Fruit fly (Drosophila melanogaster): ENCODE results near the gene CG33912.

The CG33912 gene

DNA sequence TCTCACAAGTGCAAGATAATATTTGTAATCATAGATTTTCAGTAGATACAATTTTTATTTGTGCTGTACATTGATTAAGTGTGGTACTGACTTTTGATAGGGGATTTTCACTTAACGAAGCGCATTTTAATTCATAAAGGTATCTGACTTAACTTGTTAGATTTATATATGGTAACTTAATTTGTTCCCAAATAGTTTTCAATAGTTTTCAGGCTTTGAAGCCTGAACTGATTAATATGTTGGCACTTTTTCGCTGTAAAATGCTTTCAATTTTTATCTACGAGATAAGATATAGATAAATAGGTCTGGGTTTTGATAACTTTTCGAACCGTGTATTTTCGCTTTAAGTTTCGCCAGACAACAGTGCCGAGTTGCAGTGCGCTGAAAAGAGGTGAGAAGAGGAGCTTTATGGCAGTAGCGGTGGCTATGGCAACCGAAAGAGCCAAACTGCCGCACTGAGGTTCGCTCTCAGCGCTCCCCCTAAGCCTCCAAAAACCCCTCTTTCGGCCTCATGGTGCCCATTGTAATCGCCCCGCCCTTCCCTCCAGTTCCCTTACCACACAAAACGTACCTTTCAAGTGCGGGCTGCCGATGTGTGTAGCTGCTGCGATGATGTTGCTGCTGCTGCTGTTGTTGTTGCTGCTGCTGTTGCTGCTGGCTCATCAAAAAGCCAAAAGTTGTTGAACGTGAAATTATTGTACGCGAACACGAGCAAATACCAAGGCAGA, 21.8 kb downstream of the CG33912 start:
- no peak for TF ChIP-seq CG17801 (GFP tag; optimal IDR thresholded peaks at IDR 0.05; ENCODE audit: partially characterized antibody)

DNA sequence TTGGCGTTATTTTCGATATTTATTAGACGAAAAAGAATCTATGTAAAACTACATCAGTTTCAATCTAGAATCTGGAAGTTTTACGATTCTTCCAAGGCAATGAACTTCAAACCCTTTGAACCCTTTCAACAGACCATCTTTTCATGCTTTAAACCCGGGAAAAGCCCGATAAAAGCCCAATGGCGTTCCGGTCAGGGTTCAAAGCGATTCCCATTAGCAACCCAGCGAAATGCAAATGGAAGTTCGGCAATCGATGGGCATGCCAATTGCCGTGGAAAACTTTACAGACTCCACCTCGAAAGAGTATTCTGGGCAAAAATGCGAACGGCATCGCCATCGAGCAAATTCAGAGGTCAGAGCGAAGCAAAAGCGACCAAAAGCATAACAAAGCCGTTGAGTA, 23.0 kb downstream of the CG33912 start:
- no peak for TF ChIP-seq CG17801 (GFP tag; optimal IDR thresholded peaks at IDR 0.05; ENCODE audit: partially characterized antibody)

DNA sequence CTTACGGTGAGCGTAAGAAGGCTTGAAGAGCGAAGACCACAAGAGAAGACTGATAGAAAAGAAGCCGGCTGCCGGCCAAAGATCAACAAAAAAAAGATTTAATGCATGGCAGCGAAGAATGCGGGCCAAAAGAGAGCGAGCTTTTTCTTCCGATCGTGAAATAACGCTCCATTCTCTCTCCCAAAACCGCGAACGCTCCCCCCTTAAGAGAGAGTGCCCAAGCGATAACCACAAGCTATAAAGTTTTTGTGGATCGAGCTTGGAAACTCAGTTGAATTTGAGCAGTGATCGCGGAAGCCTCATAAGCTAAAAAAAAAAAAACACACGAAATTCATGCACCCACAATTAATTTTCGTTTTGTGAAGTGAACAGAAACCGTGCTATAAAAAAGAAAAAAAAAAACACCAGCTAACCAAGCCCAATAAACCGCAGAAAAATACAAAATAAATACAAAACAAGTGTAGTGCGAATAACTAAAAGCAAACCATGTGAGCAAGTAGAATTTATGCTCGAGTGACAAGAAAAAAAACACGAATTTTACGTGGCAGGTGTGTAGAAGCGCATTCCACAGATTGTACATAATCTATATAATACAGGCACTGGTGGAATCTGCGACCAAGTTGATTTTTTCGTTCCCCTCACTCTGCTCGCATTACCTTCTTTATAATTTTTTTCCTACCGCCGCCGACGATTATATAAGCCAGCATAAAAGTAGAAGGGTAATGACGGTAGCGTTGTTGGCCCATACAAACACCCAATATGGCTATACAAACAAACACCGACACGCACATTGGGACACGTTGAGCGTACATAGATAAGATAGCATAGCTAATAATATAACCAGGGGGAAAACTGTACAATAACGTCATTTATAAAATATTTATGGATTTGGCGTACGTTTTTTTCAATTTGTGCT, 24.9 kb downstream of the CG33912 start, which contains the start of gene CG13252:
CG13252 (plus strand) TSS at position 269 of the 916 bp plus-strand sequence.
- TF ChIP-seq CG17801 (GFP tag; optimal IDR thresholded peaks at IDR 0.05; ENCODE audit: partially characterized antibody) = peak; percentile 78

DNA sequence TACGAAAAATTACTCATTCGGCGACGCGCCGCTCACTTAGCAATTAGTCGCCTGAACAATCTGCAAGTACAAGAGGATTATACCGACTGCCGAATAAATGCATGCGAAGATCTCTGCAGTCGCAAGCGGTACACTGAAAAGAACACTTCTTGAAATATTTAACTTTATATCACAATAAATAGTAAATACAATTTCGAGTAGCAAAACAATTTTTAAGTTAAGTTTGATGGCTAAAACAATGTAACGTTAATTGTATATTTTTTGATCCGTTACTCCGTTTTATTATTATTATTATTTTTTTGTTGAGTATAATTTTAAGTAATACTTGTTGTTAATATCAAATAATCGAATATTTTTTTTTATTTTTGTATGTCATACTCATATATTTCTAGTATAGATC, 26.1 kb downstream of the CG33912 start:
- peak; percentile 27 for TF ChIP-seq CG17801 (GFP tag; optimal IDR thresholded peaks at IDR 0.05; ENCODE audit: partially characterized antibody)

DNA sequence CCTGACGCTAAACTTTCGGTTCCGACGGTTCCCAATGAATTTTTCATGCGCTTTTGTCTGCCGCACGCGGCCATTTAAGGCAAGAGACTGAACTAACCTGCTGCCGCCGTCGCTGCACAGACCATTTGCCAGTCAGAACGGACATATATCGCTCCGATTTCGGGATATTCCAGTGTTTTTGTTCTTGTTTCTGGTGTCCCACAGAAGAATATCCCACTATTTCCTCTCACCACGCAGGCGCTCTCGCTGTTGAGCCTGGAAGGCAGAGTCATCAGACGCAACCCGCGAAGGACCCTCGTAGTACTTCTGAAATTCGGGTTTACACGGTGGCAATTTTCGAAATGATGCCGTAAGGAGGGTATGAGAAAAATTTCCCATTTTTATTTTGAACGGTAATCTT, 36.4 kb downstream of the CG33912 start, which contains the start of gene cmpy:
cmpy (minus strand) TSS at position 101 of the 400 bp plus-strand sequence.
- no peak for TF ChIP-seq CG17801 (GFP tag; optimal IDR thresholded peaks at IDR 0.05; ENCODE audit: partially characterized antibody)

DNA sequence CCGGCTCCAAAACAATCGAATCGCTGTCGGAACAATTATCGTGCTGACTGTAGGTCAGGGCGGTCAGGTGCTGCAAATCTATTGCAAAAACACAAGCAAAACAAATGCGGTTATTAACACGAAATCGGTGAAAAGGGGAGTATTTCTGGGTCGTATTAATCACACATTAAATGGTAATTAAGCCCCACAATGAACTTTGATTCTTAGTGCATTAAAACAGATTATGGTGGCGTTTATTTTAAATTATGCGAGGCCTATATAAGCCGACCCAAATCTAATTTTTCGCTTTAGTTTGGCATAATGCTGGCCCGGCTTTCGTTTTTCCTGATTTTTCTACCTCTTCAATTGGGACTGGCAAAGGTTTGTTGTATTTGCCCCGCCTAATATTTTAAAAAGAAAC, 41.7 kb downstream of the CG33912 start, which contains the start of gene CG34260:
CG34260 (plus strand) TSS at position 301 of the 400 bp plus-strand sequence.
- no peak for TF ChIP-seq CG17801 (GFP tag; optimal IDR thresholded peaks at IDR 0.05; ENCODE audit: partially characterized antibody)

DNA sequence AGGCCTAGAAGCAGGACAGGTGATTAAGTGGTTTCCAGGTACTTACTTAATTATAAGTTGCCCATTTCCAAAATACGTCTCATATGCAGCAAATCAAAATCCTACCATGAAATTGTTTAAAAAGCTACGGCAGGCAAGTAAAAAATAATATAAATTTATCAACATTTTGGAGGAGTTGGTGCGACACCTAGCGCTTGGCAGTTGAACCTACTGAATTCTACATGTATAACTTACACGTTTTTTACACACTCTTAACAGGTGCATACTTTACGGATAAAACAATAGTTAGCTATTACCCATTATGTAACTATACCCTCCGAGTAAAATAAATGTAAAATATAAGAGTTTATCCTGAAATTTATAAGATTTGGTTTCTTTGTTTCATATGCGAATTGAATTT, 44.1 kb downstream of the CG33912 start:
- TF ChIP-seq CG17801 (GFP tag; optimal IDR thresholded peaks at IDR 0.05; ENCODE audit: partially characterized antibody) = no peak

DNA sequence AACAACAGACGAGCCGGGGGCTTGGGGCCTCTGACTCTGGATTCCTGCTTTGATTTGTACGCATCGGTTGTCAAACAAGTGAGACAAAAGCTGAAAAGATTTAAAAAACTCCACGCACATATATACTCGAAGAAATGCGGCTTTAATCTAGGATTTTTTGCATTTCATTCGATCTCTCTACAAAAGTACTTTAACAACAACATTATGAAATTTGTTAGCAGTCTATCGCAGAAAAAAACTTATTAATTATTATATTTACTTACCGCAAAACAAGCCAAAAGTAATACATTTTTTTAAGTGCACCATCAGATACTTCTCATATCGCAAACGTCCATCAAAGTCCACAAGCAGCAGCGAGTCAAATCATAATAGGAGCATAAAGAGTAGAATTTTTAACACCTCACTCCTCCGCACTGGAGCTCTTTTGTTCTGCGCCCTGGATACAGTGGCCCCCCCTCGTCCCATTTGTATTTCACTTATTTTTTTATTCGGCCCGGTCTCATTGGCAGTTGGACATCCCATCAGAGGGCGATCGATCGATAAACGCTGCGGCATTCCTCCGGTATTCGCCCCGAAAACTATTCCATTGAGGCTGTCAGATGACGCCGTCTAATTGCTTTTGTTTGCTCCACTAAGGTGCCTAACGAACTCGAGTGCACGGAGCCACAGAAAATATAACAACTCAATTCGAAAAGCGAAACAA, 44.9 kb downstream of the CG33912 start:
- TF ChIP-seq CG17801 (GFP tag; optimal IDR thresholded peaks at IDR 0.05; ENCODE audit: partially characterized antibody) = no peak

DNA sequence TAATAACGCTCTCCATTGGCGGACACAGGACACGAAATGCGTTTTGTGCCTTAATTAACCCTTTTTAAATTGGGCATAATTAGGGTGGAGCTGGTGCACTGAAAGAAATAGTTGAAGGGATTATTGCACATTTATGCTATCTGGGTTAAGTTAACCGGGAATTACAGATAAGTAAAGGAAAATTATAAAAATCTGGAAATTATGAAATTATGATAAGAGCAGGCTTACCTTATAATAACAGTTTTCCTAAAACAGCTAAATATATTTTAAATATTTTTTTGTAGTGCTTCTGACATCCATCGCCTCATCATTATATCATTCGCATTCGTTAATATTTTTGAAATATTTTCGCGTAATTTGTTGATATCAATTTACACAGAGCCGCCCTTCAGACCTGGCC, 48.3 kb downstream of the CG33912 start:
- no peak for TF ChIP-seq CG17801 (GFP tag; optimal IDR thresholded peaks at IDR 0.05; ENCODE audit: partially characterized antibody)
